Fruit fly (Drosophila melanogaster) S2 (cell line): ENCODE measurements around the gene fred.
A peak's percentile ranks its signal among the peaks of the same experiment; 100 is the strongest.

Source experiments
- CG8478 ChIP-seq: fragments of >200 bp; optimal IDR thresholded peaks from 2 replicates; lab custom pipeline; 2018
- CTCF ChIP-seq, 2 experiments: fragments of >200 bp; optimal IDR thresholded peaks; 2 replicates each; lab custom pipeline; 2018

The fred gene

DNA sequence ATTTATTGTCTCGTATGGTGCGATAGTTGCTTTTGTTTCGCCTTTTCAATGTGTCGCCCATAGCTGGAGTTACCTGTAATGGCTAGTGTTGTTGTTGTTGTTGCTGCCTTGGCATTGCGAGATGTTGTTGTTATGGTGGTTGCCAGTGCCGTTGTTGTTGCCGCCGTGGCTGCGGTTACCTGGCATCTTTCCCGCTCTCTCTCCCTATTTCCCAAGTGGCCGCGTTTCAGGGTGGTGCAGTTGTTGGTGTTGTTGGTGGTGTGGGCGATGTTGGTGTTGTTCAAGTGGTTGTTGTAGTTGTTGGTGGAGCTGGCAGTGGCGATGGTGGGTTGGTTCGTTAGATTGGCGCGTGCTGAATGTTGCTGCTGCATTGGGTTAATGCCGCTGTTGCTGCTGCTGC, 76.9 kb downstream of the fred start:
- TF ChIP-seq CG8478 (lab: Kevin White, UChicago) = no peak
- no peak for TF ChIP-seq CTCF (optimal IDR thresholded peaks at IDR 0.05; lab: Kevin White, UChicago)

DNA sequence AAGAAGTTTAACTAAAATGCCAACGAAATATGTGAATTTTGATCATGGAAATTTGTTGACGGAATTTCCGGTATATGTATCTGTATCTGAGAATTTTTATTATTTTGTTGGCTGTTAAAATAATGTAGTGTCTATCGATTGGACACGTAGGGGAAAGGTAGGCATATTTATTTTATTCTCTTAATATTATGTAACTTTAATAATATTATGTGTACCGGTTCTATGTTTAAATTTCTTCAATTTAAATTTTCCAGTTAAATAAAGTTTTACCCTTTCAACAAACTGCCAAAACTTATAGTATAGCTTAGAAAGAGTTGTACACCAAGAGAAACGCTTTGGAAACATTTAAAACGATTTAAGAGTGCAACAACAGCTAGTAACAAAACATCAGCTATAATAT, 77.3 kb downstream of the fred start, which contains the start of gene Fpgs2:
TSS of gene Fpgs2 (minus strand) at position 101 of the 400 bp plus-strand sequence.
- no peak for TF ChIP-seq CTCF (optimal IDR thresholded peaks at IDR 0.05; lab: Kevin White, UChicago)
- no peak for TF ChIP-seq CG8478 (lab: Kevin White, UChicago)

DNA sequence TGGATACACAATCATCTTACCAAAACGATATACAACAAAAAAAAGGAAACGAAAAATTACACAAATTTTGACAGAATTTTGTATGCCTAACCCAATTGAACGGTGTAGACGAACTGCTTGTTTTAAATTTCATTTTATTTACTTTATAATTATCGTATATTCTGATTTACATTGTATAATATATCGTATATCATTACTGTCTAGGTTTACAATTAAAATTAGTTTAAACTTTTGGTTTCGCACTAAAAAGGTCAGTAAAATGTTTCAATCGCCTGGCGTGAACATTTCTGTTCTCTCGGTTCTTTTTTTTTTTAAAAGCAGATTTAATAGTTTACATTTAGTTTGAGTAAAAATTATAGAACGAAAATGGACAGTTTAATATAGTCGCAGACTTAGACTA, 88.8 kb downstream of the fred start, which contains the start of gene capu:
TSS of gene capu (minus strand) at position 101 of the 400 bp plus-strand sequence.
- TF ChIP-seq CG8478 (lab: Kevin White, UChicago) (no peak), CTCF (optimal IDR thresholded peaks at IDR 0.05; lab: Kevin White, UChicago) (no peak)

DNA sequence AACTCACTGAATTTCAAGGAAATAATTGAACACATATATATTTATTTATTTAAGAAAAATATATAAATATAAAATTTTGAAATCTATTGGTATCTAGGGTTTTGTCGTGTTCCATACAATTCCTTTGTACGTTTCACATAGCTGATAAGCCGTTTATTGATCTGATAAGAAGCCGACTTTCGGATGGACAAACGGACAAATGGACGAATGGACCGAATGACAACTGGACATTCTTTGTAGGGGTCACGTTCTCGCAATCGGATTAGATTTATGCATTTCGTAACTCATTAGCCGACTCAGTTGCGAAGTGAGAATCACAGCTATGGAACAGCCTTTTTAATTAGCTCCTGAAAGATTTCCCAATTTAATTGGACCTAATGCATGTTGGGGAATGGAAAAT, 94.0 kb downstream of the fred start:
- no peak for TF ChIP-seq CTCF (optimal IDR thresholded peaks at IDR 0.05; lab: Kevin White, UChicago)
- no peak for TF ChIP-seq CG8478 (lab: Kevin White, UChicago)

DNA sequence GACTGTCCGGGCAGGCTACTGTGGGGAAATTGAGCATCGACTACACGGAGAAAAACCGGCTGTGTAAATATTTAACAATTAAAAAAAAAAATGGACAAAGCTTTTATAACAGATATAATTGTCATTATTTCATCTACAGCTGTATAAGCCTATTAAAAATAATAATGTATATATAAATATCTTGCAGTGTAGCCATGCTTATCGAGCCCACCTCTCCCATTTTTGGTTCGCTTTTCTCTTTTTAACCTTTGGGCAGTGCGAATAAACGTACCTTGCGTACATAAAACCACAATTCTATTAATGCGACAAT, 94.7 kb downstream of the fred start:
- no peak for TF ChIP-seq CG8478 (lab: Kevin White, UChicago)
- no peak for TF ChIP-seq CTCF (optimal IDR thresholded peaks at IDR 0.05; lab: Kevin White, UChicago)

DNA sequence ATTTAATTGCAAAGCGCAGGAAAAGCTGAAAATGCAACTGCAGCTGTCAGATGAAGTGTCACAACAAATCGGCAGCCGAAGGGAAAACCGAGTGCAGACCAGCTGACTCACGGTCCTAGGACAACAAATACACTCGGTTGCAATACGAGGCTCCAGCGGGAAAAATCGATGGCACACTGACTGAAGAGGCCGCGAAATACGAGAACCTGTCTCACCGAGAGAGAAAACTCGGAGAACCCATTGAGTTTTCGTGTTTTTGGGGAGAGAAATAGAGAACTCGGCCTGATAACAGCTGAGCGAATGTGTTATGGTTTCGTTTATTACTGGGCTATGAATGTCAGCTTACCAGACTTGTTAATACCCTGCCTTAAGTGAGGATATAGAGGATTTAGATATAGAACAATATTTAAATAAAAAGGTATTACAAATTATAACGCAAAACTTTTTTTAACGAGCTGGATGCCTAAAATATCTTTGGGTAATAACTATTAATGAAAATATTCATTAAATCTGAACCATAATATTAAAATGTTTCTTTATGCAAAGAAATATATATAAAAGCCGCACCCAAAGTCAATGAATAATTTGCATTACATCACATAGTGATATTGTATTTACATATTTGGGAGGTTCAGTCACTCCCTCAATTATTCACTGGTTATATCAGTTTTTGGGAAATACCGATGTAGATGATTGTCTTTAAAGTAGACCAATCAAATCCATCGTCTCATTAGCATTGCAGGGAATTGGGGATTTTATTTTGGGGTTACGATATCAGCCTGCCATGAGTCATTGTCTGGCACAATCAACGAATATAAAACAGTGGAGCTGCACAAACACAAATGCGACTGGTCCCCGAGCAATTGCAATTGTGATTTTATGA, 95.3 kb downstream of the fred start:
- TF ChIP-seq CG8478 (lab: Kevin White, UChicago) = no peak
- TF ChIP-seq CTCF (optimal IDR thresholded peaks at IDR 0.05; lab: Kevin White, UChicago) = no peak

DNA sequence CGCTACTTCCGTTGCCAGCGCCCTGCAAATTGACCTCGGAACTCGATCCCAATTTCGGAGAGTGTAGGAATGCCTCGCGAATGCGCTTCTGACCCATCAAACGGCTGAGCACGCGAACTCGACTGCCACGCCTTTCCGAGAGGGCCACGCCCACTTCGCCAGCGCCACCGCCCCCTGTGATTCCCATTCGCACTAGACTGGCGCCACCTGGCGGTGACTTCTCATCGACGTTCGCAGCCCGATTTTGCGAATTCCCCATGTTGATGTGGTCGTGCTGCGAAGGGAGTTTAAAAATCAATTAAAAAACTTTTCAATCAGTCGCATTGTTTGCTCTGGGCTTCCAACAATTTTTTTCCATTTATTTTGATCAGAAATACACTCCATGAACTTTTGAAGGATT, 98.2 kb downstream of the fred start:
- TF ChIP-seq CG8478 (lab: Kevin White, UChicago) (no peak), CTCF (optimal IDR thresholded peaks at IDR 0.05; lab: Kevin White, UChicago) (peak; percentile 80 to 85)

DNA sequence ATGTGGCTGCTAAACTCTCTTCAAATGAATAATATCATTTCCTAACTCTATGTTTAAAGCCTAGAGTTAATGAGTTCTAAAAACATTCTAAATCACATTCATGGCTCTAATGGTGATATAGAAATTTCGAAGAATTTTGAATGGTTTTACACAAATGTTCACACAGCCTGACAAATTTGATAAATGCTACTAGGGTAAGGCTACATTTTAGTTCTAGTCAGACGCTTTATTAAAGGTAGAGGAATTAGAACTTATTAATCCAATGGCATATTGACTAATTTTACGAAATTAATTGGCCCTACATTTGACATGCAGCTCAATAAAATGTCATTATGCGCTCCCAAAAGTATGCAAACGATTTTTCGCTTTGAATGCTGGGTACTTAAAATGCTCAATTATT, 101.6 kb downstream of the fred start:
- peak; percentile 1 to 3 for TF ChIP-seq CTCF (optimal IDR thresholded peaks at IDR 0.05; lab: Kevin White, UChicago)
- no peak for TF ChIP-seq CG8478 (lab: Kevin White, UChicago)

DNA sequence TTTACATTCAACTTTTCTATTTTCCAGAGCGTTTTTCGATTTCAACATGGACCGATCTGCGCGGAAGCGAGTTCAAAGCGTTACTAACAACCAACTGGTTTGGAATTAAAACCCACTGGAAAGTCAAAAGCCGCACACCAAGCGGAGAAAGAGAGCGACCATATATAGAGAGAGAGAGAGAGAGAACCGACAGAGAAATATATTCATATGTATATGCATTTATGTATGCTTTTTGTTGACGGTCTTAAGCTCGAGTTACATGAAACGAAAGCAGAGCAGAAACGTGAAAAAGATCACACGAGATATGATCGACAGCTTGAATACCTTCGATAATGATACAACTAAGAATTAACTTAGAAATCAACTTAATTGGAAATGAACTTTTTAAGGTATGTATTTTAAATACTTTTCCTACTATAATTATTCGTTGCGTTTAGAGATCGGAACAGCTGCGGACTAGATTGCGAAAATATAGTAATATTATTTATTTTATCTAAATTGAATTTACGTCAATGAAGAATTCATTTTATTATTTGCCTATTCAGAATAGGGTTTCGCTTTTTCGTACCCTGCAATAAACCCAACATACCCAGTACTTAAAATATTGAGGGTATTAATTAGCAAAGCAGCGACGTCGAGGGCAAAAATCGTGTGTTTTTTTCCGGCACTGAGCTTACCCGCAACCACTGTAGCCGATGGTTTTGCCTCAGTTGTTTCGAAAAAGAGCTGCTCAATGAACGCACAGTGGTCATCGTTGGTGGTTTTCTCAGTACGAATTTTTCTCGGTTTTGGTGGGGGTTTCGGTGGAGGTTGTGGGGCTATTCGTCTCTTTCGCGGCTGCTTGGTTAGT, 102.5 kb downstream of the fred start:
- no peak for TF ChIP-seq CTCF (optimal IDR thresholded peaks at IDR 0.05; lab: Kevin White, UChicago)
- TF ChIP-seq CG8478 (lab: Kevin White, UChicago) = no peak

DNA sequence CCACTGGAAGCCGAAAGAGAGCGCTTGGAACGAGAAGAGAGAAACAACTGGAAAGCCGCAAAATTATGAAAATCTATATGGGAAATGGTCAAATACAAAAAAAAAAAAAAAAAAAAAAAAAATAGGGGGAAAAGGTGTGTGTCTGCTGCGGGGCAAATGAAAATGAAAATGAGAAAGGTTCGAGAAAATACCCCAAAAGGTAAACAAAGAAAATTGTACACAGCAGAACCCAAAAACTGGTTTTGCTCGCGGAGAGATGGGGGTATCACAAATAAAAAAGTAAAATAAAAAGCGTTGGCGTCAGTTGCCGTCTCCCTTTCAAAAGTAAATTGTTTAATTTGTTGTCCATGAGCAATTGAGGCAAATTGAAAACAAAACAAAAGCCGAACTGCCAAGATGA, 103.3 kb downstream of the fred start:
- TF ChIP-seq CG8478 (lab: Kevin White, UChicago) (no peak), CTCF (optimal IDR thresholded peaks at IDR 0.05; lab: Kevin White, UChicago) (no peak)

DNA sequence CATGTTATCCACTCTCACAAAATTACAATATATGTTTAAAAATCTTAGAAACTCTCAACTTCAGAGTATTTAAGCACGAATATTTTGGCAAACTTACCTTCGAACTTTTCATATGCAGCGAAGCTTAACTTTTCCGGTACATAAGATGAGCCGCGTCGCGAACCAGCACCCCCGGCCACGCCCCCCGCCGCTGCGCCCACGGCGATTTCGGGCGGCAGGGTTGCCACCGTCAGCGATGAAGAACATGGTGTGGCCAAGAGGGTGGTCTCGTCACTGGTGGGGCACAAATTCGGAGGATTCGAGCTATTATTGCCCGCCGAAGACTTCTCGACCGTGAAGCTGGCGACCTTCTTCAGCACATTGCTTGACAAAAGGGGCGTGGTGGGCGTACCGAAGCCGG, 107.6 kb downstream of the fred start:
- TF ChIP-seq CG8478 (lab: Kevin White, UChicago) = no peak
- no peak for TF ChIP-seq CTCF (optimal IDR thresholded peaks at IDR 0.05; lab: Kevin White, UChicago)

DNA sequence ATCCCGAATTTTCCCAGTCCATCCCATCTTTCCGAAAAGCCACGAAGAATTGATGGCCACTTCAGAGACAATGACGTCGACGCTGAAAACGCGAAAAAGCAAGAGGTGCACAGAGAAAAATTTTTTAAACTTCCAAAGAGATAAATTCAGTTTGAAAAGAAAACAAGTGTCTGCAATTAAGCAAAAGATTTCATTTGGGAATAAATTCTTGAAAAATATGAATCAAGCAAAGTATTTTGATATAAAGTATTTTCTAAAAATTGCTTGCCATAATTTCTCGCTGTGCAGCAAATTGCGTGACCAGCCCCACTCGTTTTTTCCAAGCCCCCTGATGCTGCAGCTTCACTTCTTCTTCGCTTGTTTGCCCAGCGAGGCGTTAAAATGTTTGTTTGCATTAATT, 109.3 kb downstream of the fred start:
- TF ChIP-seq CG8478 (lab: Kevin White, UChicago) = no peak
- TF ChIP-seq CTCF (optimal IDR thresholded peaks at IDR 0.05; lab: Kevin White, UChicago) = no peak

DNA sequence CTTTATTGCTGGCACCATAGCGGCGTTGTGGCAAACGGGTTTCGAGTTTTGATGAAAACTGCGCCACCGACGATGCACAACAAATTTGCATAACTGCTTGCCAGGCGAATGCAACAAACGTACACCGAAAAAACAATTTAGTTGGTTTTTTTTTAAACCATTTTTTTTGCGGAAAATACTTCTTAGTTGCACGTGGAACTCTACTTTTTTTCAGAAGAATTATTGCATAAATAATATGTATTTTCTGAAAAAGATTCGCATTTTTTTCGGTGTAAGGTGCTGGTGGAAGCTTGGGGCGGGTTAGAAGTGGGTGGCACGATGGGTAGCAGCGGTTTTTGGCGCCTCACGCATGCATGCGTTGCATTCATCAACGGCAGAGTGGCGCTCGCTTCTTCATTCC, 110.3 kb downstream of the fred start:
- no peak for TF ChIP-seq CTCF (optimal IDR thresholded peaks at IDR 0.05; lab: Kevin White, UChicago)
- TF ChIP-seq CG8478 (lab: Kevin White, UChicago) = no peak

DNA sequence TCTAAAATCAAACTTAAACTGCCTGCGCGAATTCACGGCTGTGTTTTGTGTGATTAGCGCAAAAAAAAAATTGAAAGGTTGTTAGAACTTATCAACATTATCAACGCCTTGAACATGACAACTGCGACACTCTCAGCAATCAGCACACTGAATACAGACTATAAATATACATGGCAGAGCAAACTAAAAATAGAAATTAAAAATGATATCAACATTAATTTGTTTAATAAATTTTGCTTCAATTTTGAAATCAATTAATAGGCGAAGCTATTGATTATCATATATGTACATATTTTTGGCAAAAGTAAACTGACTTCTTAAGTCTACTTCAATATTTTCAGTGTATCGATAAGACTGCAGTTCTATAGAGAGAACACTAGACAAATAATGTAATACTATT, 111.5 kb downstream of the fred start:
- TF ChIP-seq CTCF (optimal IDR thresholded peaks at IDR 0.05; lab: Kevin White, UChicago) (no peak), CG8478 (lab: Kevin White, UChicago) (no peak)

DNA sequence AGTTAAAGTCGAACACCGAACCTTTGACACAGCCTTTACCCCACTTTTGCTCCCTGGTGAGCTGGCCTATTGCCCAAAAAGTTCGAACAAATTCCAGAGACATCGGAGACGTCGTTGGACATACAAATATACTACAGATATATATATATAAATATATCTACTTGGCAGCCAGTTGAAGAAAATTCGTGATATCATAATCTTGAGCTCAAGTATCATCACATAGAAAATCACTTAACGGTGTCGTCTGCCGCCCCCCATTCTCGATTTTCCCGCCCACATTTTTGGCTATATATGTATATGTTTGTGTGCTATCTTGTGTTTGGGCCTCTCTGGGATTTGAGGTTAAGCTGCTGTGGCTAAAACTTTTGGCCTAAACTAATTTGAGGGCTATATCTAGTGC, 114.5 kb downstream of the fred start:
- TF ChIP-seq CTCF (optimal IDR thresholded peaks at IDR 0.05; lab: Kevin White, UChicago) = no peak
- TF ChIP-seq CG8478 (lab: Kevin White, UChicago) = no peak
